Worm (Caenorhabditis elegans): ENCODE measurements around the gene dlc-3.

The dlc-3 gene

DNA sequence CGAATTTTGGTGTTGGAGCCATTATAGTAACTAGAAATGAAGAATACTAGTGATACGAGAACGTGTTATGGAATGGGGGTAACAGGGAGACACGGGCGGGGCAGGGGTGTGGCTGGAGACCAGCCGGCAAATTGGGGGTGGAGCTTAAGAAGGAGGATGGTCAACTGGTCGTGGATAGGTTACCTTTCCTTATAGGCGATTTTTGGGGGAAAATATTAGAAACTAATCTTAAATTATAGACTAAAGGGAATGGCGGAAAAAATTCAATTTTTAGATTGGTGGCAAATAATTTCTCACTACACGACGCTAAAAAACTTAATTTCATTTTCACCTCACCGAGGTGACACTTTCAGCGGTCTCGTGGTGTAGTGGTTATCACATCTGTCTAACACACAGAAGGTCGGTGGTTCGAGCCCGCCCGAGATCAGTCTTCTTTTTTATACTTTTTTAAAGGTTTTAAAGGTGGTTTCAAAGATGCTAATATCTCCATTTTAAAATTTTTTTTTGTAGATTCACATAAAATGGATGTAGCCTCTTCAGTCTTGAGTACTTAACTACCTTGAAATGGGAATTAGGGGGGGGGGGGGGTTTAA, 32.2 kb upstream of the dlc-3 start, which contains the start of gene Y65A5A.1:
TSS of gene Y65A5A.1 (minus strand) at position 51 of the 593 bp plus-strand sequence.
- TF ChIP-seq crh-2 (tag; optimal IDR thresholded peaks at IDR 0.05) (peak; percentile 1), ZK546.5 (tag; optimal IDR thresholded peaks at IDR 0.05) (no peak), elt-1 (tag; optimal IDR thresholded peaks at IDR 0.05) (no peak), lin-13 (GFP tag; optimal IDR thresholded peaks at IDR 0.05) (peak; percentile 28), lsy-2 (tag; optimal IDR thresholded peaks at IDR 0.05) (peak in 1 of 2 experiments; percentile 15), nhr-6 (tag; optimal IDR thresholded peaks at IDR 0.05) (no peak)

DNA sequence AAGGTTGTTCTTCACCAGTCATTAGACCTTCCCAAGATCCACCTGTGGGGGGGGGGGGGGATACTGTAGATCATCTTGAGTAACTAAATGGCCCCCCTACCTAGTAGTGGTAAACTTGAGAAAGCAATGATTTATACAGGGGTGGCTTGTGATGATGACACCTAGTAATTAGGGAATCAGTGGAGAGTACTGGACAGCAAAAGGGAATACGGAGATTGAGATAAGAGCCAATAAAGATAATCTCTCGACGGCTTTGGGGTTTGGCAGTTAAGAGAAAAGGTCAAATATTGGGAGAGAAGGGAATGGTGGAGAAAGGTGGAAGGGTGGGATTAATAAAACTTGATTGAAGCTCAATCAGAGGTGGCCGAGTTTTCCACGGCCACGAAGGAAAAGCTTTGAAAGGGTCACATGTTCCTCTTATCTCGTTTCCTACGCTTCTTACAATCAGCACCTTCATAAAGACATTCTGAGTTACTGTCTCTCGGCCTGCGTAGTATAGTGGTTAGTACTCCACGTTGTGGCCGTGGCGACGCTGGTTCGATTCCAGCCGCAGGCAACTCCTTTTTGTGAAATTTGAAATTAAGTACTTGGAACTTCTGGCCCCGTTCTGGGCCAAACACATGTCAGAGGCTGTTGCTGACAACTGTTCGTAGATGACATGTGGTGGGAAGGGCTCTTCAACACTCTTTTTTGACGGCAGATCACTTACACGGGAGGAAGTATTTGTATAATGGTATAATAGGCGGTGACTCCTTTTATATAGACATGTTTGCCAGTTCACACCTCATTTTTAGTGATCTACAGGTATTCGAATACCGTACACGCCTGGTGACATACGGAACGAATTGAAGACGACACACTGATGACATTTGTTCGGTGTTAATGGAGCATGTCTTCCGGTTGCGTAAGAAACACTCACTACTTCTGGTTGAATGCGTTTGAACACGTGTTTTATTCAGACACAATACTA, 31.3 kb upstream of the dlc-3 start:
- TF ChIP-seq aly-2 (tag; optimal IDR thresholded peaks at IDR 0.05) (no peak), skn-1 (tag; optimal IDR thresholded peaks at IDR 0.05) (no peak), ztf-11 (tag; optimal IDR thresholded peaks at IDR 0.05) (no peak), gmeb-1 (tag; optimal IDR thresholded peaks at IDR 0.05) (peak; percentile 26), nhr-129 (tag; optimal IDR thresholded peaks at IDR 0.05) (peak; percentile 9), mbf-1 (tag; optimal IDR thresholded peaks at IDR 0.05) (no peak), zag-1 (tag; optimal IDR thresholded peaks at IDR 0.05) (no peak), elt-1 (tag; optimal IDR thresholded peaks at IDR 0.05) (peak; percentile 47), dmd-4 (tag; optimal IDR thresholded peaks at IDR 0.05) (no peak), lsy-2 (tag; optimal IDR thresholded peaks at IDR 0.05) (no peak), crh-2 (tag; optimal IDR thresholded peaks at IDR 0.05) (peak; percentile 53), ceh-16 (tag; optimal IDR thresholded peaks at IDR 0.05) (peak; percentile 96), ceh-82 (tag; optimal IDR thresholded peaks at IDR 0.05) (no peak), mdl-1 (tag; optimal IDR thresholded peaks at IDR 0.05) (no peak), nhr-11 (tag; optimal IDR thresholded peaks at IDR 0.05) (no peak), nhr-6 (tag; optimal IDR thresholded peaks at IDR 0.05) (no peak), alr-1 (tag; optimal IDR thresholded peaks at IDR 0.05) (no peak), sma-3 (GFP tag; optimal IDR thresholded peaks at IDR 0.05) (peak; percentile 52)

DNA sequence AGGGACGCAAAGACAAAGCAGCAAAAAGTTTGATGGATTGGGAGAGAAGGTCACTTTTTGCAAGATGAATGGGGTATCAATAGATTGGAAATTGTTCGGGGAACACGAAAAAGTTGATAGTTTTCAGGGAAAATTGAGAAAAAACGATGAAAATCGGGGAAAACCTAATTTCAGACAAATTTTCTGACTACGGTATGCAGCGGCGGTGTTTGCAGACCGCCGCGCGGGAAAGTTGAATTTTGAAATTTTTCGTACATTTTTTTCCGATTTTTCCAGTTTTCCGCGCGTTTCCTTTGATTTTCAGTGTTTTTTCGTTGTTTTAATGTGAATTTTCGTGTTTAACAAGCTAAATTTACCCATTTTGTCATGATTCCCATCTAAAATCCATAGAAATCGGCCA, 30.6 kb upstream of the dlc-3 start:
- TF ChIP-seq nhr-11 (tag; optimal IDR thresholded peaks at IDR 0.05): no peak
- no peak for TF ChIP-seq nhr-25 (tag; optimal IDR thresholded peaks at IDR 0.05)

DNA sequence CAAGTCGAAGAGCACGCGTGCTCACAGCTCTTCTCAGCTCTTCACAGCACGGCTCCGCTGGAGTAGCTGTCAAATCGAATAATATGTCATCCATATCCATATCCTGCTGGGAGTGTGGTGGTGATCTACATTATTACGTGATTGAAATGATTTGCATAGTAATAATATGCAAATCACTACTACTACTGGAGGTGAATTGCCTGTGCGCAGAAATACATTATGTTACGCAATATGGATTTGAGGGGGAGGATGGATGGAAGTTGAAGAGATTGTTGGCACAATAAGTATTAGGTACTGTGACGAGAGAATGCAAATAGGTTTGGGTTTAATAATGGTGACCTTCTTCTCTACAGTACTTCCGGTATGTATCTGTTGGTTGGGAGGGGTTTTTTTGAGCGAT, 28.7 kb upstream of the dlc-3 start:
- TF ChIP-seq aly-2 (tag; optimal IDR thresholded peaks at IDR 0.05): no peak
- no peak for TF ChIP-seq nhr-129 (tag; optimal IDR thresholded peaks at IDR 0.05)
- no peak for TF ChIP-seq peb-1 (tag; optimal IDR thresholded peaks at IDR 0.05)
- TF ChIP-seq ztf-4 (tag; optimal IDR thresholded peaks at IDR 0.05): no peak
- no peak for TF ChIP-seq ceh-16 (tag; optimal IDR thresholded peaks at IDR 0.05)
- no peak for TF ChIP-seq lin-11 (tag; optimal IDR thresholded peaks at IDR 0.05)
- TF ChIP-seq nhr-12 (tag; optimal IDR thresholded peaks at IDR 0.05): no peak
- no peak for TF ChIP-seq lin-13 (GFP tag; optimal IDR thresholded peaks at IDR 0.05)
- TF ChIP-seq sma-9 (GFP tag; optimal IDR thresholded peaks at IDR 0.05): no peak
- TF ChIP-seq sma-9 (tag; optimal IDR thresholded peaks at IDR 0.05): no peak
- no peak for TF ChIP-seq R02D3.7 (tag; optimal IDR thresholded peaks at IDR 0.05)
- TF ChIP-seq crh-2 (tag; optimal IDR thresholded peaks at IDR 0.05): no peak

DNA sequence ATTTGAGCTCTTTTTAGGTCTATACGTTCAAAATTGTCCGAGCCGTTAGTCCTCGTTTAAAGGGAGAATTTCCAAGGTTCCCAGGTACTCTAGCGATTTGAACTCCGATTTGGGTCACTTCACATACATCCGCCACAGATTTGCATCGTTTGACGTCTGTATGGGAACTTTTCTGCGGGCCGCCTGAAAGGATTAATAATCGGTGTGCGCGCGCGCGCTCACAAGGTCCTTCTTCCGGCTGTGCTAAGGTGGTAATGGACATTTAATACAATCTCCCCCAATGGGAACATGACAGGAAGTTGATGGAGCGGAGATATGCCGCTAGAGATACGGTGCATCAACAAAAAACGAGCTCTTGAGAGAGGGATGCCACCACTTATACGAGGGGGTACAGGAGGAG, 24.2 kb upstream of the dlc-3 start:
- TF ChIP-seq lin-13 (GFP tag; optimal IDR thresholded peaks at IDR 0.05) (no peak), nhr-12 (tag; optimal IDR thresholded peaks at IDR 0.05) (no peak), egl-27 (tag; optimal IDR thresholded peaks at IDR 0.05) (no peak), fos-1 (tag; optimal IDR thresholded peaks at IDR 0.05) (no peak), unc-55 (GFP tag; optimal IDR thresholded peaks at IDR 0.05) (no peak), skn-1 (tag; optimal IDR thresholded peaks at IDR 0.05) (no peak), nhr-23 (tag; optimal IDR thresholded peaks at IDR 0.05) (no peak), lsy-2 (tag; optimal IDR thresholded peaks at IDR 0.05) (no peak), ZK546.5 (tag; optimal IDR thresholded peaks at IDR 0.05) (no peak), R02D3.7 (tag; optimal IDR thresholded peaks at IDR 0.05) (no peak)

All from whole organism, L2 larva.